Fruit fly (Drosophila melanogaster): ENCODE data around the gene TP53INP.
A peak's percentile ranks its signal among the peaks of the same experiment; 100 is the strongest.

TP53INP gene

DNA sequence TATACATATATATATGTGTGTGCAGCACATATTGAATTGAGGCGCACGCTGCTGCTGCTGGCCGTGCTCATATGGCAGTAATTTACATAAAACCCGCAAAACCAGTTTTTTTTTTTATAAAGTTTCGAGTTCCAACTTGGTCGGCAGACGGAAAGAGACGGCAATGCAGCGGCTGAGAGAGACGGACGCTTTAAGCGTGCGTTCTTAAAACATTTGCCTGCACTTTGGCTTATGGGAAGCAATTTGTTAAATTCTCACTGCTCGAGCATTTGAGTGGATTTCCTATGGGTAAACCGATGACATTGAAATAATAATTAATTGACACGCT, 46.4 kb upstream of the TP53INP start (continued):
- TF ChIP-seq CG10321 (GFP tag; IDR thresholded peaks at IDR 0.05) (peak; percentile 81), nom (GFP tag; optimal IDR thresholded peaks at IDR 0.05) (peak; percentile 11), CG11560 (tag; IDR thresholded peaks at IDR 0.05) (no peak), CG13624 (GFP tag; optimal IDR thresholded peaks at IDR 0.05) (no peak), nerfin-1 (tag; optimal IDR thresholded peaks at IDR 0.05) (peak; percentile 2)

DNA sequence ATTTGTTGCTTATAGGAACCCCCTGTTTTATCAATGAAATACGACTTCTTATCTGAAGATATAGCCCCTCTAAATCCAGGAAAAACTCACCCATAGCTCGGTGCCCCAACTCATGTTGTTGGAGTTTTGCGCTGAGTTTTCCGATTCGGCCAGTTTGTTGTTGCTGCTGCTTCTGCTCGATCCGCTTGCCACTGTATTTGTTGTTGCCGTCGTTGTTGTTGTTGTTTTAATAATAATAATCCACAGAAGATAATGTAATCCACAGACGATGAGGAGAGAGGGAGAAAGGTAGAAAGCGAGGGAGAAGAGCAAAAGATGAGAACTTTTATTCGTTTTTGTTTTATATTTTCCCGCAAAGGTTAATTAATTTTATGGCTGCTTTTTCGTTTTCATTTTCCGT, 43.8 kb upstream of the TP53INP start:
- TF ChIP-seq CG2678 (tag; optimal IDR thresholded peaks at IDR 0.05) (no peak), H2.0 (GFP tag; IDR thresholded peaks at IDR 0.05) (no peak), sens (GFP tag) (peak; percentile 41), CG17912 (GFP tag; optimal IDR thresholded peaks at IDR 0.05) (no peak), CG4360 (GFP tag; IDR thresholded peaks at IDR 0.05) (peak; percentile 93), Blimp-1 (GFP tag; optimal IDR thresholded peaks at IDR 0.05) (peak; percentile 44), CG2199 (GFP tag; IDR thresholded peaks at IDR 0.05) (peak; percentile 45; the same call in 2 of the 3 replicates)

DNA sequence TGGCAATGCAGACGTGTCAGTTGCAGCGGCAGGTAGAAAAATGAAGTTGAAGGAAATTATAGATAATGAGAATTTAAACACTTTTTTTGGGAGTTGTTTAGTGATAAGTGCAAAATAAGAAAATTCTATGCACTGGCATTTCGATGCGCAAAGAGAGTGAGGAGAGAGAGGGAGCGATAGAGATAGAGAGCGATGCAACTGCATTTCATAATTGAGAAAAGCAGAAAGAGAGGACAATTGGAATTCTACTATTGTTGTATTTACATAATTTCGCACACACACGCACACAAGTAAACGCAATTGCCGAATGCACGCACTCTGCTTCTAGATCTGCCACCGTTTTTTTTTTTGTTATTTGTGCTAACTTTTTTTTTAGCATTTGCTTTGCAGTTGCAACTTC, 43.3 kb upstream of the TP53INP start:
- TF ChIP-seq zfh2 (GFP tag; optimal IDR thresholded peaks at IDR 0.05) (no peak), HLH3B (GFP tag; IDR thresholded peaks at IDR 0.05) (no peak), Ravus (GFP tag; IDR thresholded peaks at IDR 0.05) (no peak), bsh (GFP tag; optimal IDR thresholded peaks at IDR 0.05) (peak in 1 of 2 experiments; percentile 4), Trl (optimal IDR thresholded peaks at IDR 0.05) (peak; percentile 22 to 71), Trl (GFP tag; optimal IDR thresholded peaks at IDR 0.05) (no peak), GATAe (GFP tag; conservative IDR thresholded peaks at IDR 0.05) (no peak), prd (optimal IDR thresholded peaks at IDR 0.05) (no peak), prd (GFP tag; IDR thresholded peaks at IDR 0.05) (no peak), MBD-R2 (GFP tag; IDR thresholded peaks at IDR 0.05) (no peak), az2 (GFP tag; optimal IDR thresholded peaks at IDR 0.05) (no peak), yki (optimal IDR thresholded peaks at IDR 0.05) (peak; percentile 44), CG8478 (optimal IDR thresholded peaks at IDR 0.05) (no peak), Dip2 (GFP tag; IDR thresholded peaks at IDR 0.05) (no peak), mam (GFP tag; optimal IDR thresholded peaks at IDR 0.05) (no peak), lov (optimal IDR thresholded peaks at IDR 0.05) (no peak), lov (GFP tag; IDR thresholded peaks at IDR 0.05) (no peak), CG3163 (GFP tag; optimal IDR thresholded peaks at IDR 0.05) (no peak), CG7357 (GFP tag; IDR thresholded peaks at IDR 0.05) (no peak), tgo (GFP tag; IDR thresholded peaks at IDR 0.05) (no peak), CG17829 (tag; optimal IDR thresholded peaks at IDR 0.05) (no peak), CG14710 (tag; optimal IDR thresholded peaks at IDR 0.05) (no peak), Elba2 (GFP tag; optimal IDR thresholded peaks at IDR 0.05) (peak; percentile 93), CG15479 (GFP tag; optimal IDR thresholded peaks at IDR 0.05) (peak; percentile 78), Neu2 (GFP tag; optimal IDR thresholded peaks at IDR 0.05; ENCODE audit: borderline replicate concordance) (peak; percentile 79), Oaz (GFP tag; IDR thresholded peaks at IDR 0.05) (no peak)

DNA sequence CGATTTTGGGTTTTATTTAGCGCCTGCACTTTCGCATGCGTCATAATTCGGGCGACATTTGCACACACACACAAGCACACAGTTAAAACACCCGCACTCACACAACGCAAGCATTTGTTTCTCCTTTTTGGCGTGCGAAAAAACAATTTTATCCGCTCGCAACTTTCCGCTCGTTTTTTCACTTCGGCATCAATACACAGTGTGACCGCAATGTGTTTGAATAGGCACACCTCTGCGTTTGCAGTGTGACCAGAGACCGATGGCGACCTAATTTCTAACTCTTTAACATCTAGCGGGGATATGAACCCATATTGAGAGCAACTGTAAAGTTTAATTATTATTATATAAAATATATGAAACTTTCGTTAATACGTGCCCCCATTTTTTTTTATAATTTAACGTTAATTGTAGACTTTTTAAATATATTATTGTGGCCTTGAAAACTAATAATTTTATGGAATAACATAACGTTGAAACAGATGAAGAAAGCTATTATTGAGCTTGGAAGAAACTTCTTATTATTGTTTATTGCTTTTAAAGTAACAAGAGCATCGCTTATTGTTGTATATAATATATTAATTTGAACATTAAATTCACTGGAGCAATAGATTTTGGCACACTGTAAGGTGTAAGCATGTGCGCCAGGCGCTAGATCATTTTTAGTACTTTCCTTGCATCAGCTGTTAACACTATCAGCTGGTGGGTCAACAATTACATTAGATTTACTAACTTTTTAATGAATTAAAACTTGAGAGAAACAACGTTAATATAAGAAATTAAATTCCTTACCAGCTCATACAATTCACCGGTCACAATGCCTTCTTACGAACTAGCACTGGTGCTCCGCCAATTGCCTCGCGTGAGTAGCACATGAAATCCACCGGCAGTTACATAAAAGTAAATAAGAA, 42.6 kb upstream of the TP53INP start, which contains the start of the genes Cip4 and mRpS6:
Cip4 (minus strand) TSS at position 216 of the 908 bp plus-strand sequence.
mRpS6 (plus strand) TSS at position 664 of the 908 bp plus-strand sequence.
- no peak; the same call in 1 of the 2 replicates for TF ChIP-seq Gsc (GFP tag; IDR thresholded peaks at IDR 0.05)
- TF ChIP-seq CG7745 (tag; optimal IDR thresholded peaks at IDR 0.05): no peak
- TF ChIP-seq Med (GFP tag): peak; percentile 89
- peak; percentile 93 for TF ChIP-seq gem (tag; optimal IDR thresholded peaks at IDR 0.05)
- TF ChIP-seq CG17829 (tag; optimal IDR thresholded peaks at IDR 0.05): peak; percentile 80
- peak; percentile 38 for TF ChIP-seq Bdp1 (GFP tag; optimal IDR thresholded peaks at IDR 0.05)
- TF ChIP-seq bbx (GFP tag; IDR thresholded peaks at IDR 0.05; ENCODE audit: partially characterized antibody): peak; percentile 42
- TF ChIP-seq CG7963 (GFP tag; IDR thresholded peaks at IDR 0.05; ENCODE audit: partially characterized antibody): 0 out of 3 replicates have a peak, but pooled peaks have one; percentile 34
- TF ChIP-seq CG5245 (GFP tag; optimal IDR thresholded peaks at IDR 0.05): no peak
- peak; percentile 58 for TF ChIP-seq HLHmδ (GFP tag; optimal IDR thresholded peaks at IDR 0.05)
- peak; percentile 63 for TF ChIP-seq ttk (GFP tag; IDR thresholded peaks at IDR 0.05)
- TF ChIP-seq dysf (GFP tag; IDR thresholded peaks at IDR 0.05): peak; percentile 77
- peak; percentile 68 for TF ChIP-seq ewg (GFP tag; optimal IDR thresholded peaks at IDR 0.05)
